Worm (Caenorhabditis elegans): ENCODE measurements around the gene ntl-4.

Gene ntl-4

DNA sequence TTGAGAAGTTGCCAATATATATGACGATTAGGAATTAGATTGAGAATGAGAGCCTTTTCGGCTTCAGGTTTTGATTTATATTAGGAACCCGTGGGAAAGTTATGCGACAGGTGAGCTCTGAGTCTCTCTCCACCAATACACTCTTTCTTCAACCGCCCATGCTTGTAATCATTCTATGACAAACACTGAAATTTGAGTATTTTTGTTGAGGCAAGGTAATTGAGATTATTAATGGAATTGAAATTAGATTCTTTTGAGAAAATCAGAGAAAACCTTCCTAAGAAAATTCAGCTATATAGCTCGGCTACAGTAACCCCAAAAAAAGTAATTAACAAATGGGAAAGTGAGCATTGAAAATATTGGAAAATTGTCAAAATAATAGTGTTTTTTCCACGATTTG lies 45.5 kb downstream of the ntl-4 start, which contains the start of gene ceh-19:
TSS of gene ceh-19 (minus strand) at position 101 of the 400 bp plus-strand sequence.
- no peak for TF ChIP-seq C34F6.9 (tag; optimal IDR thresholded peaks at IDR 0.05)
- TF ChIP-seq sma-9 (GFP tag; optimal IDR thresholded peaks at IDR 0.05), result no peak
- TF ChIP-seq sma-9 (tag; optimal IDR thresholded peaks at IDR 0.05), result no peak
- TF ChIP-seq ceh-82 (tag; optimal IDR thresholded peaks at IDR 0.05), result no peak
- no peak for TF ChIP-seq egl-27 (tag; optimal IDR thresholded peaks at IDR 0.05)
- no peak for TF ChIP-seq nhr-11 (tag; optimal IDR thresholded peaks at IDR 0.05)
- TF ChIP-seq sem-4 (tag; optimal IDR thresholded peaks at IDR 0.05), result no peak
- no peak for TF ChIP-seq blmp-1 (tag; optimal IDR thresholded peaks at IDR 0.05; ENCODE audit: insufficient read depth)
- no peak for TF ChIP-seq ztf-1 (GFP tag; conservative IDR thresholded peaks at IDR 0.05)
- TF ChIP-seq crh-2 (tag; optimal IDR thresholded peaks at IDR 0.05), result no peak

DNA sequence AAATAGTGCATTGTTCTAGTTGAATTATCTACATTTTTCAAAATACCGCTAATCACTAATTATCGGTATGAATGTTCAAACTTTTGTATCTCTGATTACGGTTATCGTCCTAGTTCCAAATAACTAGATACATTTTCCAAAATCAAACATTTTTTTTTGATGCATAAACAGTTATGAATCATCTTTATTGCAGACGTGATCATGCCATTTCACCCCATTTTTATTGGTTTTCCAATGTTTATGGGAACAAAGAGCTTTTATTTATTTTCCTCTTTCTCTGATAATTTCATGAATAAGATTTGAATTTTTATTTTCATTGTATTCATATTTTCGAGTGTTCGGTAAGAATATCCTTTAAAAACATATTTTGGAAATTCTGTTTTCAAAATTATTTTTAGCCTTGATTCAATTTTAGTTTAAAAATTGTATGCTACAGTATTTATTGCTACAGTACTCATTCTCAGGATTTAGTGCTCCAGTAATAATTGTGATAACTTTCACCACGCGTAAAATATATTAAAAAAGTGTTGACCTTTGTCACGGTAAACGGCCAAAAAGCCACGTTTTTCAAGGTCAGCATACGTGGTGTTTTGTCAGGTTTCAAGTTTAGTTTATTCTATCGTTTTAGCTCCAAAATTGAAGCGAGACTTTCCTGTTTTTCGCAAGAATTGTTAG lies 46.4 kb downstream of the ntl-4 start, which contains the start of gene csr-1:
TSS of gene csr-1 (plus strand) at position 625 of the 675 bp plus-strand sequence.
- TF ChIP-seq lsy-2 (tag; optimal IDR thresholded peaks at IDR 0.05) (no peak), C34F6.9 (tag; optimal IDR thresholded peaks at IDR 0.05) (no peak), nhr-11 (tag; optimal IDR thresholded peaks at IDR 0.05) (no peak), skn-1 (tag; optimal IDR thresholded peaks at IDR 0.05) (no peak), sma-9 (GFP tag; optimal IDR thresholded peaks at IDR 0.05) (no peak), sma-9 (tag; optimal IDR thresholded peaks at IDR 0.05) (no peak), dmd-4 (tag; optimal IDR thresholded peaks at IDR 0.05) (no peak), F13H6.1 (tag; optimal IDR thresholded peaks at IDR 0.05) (no peak), unc-62 (GFP tag; optimal IDR thresholded peaks at IDR 0.05) (no peak), egl-27 (tag; optimal IDR thresholded peaks at IDR 0.05) (no peak), snpc-4 (tag; optimal IDR thresholded peaks at IDR 0.05) (no peak), zag-1 (tag; optimal IDR thresholded peaks at IDR 0.05) (no peak), nhr-77 (tag; optimal IDR thresholded peaks at IDR 0.05) (no peak), lin-11 (tag; optimal IDR thresholded peaks at IDR 0.05) (no peak), alr-1 (tag; optimal IDR thresholded peaks at IDR 0.05) (no peak), aly-2 (tag; optimal IDR thresholded peaks at IDR 0.05) (no peak)

DNA sequence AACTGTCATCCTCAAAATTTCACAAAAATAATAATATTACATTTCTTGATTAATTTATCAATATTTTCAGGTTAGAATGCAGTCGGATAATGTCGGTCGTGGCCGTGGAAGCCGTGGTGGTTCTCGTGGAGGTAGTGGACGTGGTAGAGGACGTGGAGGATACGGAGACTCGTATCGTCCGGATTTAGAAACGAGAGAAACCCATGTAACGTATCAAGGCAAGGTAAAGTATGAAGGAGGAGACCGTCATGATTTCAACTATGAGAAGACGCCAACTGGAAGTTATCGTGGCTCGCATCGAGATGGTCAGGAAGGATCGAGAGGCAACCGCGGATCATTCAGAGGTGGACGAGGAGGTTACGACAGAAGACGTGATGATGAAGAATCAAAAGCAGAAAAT lies 47.1 kb downstream of the ntl-4 start, which contains the start of gene frpr-10:
TSS of gene frpr-10 (plus strand) at position 301 of the 400 bp plus-strand sequence.
- TF ChIP-seq nhr-25 (tag; optimal IDR thresholded peaks at IDR 0.05), result no peak
- no peak for TF ChIP-seq ceh-82 (tag; optimal IDR thresholded peaks at IDR 0.05)
- TF ChIP-seq elt-1 (tag; optimal IDR thresholded peaks at IDR 0.05), result no peak
- TF ChIP-seq sma-9 (GFP tag; optimal IDR thresholded peaks at IDR 0.05), result no peak
- TF ChIP-seq sma-9 (tag; optimal IDR thresholded peaks at IDR 0.05), result no peak
- no peak for TF ChIP-seq nhr-21 (tag; optimal IDR thresholded peaks at IDR 0.05)
- no peak for TF ChIP-seq egl-27 (tag; optimal IDR thresholded peaks at IDR 0.05)
- no peak for TF ChIP-seq sma-3 (GFP tag; optimal IDR thresholded peaks at IDR 0.05)
- TF ChIP-seq nhr-10 (tag; optimal IDR thresholded peaks at IDR 0.05), result no peak
- TF ChIP-seq fos-1 (tag; optimal IDR thresholded peaks at IDR 0.05), result no peak
- no peak for TF ChIP-seq alr-1 (tag; optimal IDR thresholded peaks at IDR 0.05)
- no peak for TF ChIP-seq unc-62 (GFP tag; optimal IDR thresholded peaks at IDR 0.05)
- TF ChIP-seq lin-11 (tag; optimal IDR thresholded peaks at IDR 0.05), result no peak

DNA sequence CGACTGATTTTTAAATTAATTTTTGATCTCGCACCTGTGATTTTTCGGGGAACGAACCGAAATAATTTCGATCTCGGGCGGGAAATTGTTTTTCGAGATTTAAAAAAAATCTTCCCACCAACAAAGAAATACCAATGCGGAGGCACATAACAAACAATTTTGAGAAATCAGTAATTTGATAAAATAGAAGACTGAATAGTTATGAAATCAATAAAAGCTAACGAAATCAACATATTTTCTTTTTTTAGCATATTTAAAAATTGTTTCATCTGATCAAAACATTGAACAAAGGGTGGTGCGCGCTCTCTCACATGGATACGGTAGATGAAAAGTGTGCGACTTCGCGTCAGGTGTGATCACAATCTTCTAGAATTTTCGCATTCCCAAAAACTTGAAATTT lies 47.7 kb downstream of the ntl-4 start:
- TF ChIP-seq mdl-1 (tag; optimal IDR thresholded peaks at IDR 0.05) (no peak), nhr-11 (tag; optimal IDR thresholded peaks at IDR 0.05) (no peak), egl-27 (tag; optimal IDR thresholded peaks at IDR 0.05) (no peak), unc-55 (GFP tag; optimal IDR thresholded peaks at IDR 0.05) (no peak), elt-3 (tag; optimal IDR thresholded peaks at IDR 0.05) (no peak), unc-39 (tag; optimal IDR thresholded peaks at IDR 0.05) (no peak), nhr-237 (tag; optimal IDR thresholded peaks at IDR 0.05) (no peak), elt-1 (tag; optimal IDR thresholded peaks at IDR 0.05) (no peak), ceh-16 (tag; optimal IDR thresholded peaks at IDR 0.05) (no peak), zag-1 (tag; optimal IDR thresholded peaks at IDR 0.05) (no peak), mab-5 (tag; optimal IDR thresholded peaks at IDR 0.05) (no peak)

DNA sequence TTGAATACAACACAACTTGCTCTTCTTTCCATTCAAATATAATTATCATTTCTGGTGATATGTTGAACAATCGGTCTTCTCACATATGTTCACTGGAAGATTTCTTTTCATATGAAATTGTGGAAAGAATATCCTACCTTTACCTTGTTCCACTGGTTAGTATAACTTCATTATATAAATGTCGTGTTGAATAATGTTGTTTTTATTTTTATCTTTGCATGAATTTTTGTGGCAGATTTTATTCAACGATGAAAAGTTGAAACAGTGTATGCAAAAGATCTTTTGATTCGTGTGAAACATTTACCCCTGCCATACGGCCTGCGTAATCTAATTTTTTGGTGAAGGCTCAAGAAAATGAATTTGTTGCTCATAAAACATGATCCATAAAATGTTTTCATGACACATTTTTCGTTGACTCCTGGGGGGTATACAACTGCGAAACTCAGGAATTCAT lies 51.5 kb downstream of the ntl-4 start:
- TF ChIP-seq Y55F3AM.14 (GFP tag; optimal IDR thresholded peaks at IDR 0.05) (no peak), nhr-23 (tag; optimal IDR thresholded peaks at IDR 0.05) (no peak), nhr-12 (tag; optimal IDR thresholded peaks at IDR 0.05) (no peak), C34F6.9 (tag; optimal IDR thresholded peaks at IDR 0.05) (no peak), mbf-1 (tag; optimal IDR thresholded peaks at IDR 0.05) (no peak), lin-13 (GFP tag; optimal IDR thresholded peaks at IDR 0.05) (no peak), blmp-1 (tag; optimal IDR thresholded peaks at IDR 0.05; ENCODE audit: insufficient read depth) (no peak), aly-2 (tag; optimal IDR thresholded peaks at IDR 0.05) (no peak), lin-39 (tag; optimal IDR thresholded peaks at IDR 0.05) (no peak), nhr-129 (tag; optimal IDR thresholded peaks at IDR 0.05) (no peak), unc-62 (GFP tag; optimal IDR thresholded peaks at IDR 0.05) (no peak)
